Fruit fly (Drosophila melanogaster): ENCODE data around the gene Wdr82.

The Wdr82 gene

DNA sequence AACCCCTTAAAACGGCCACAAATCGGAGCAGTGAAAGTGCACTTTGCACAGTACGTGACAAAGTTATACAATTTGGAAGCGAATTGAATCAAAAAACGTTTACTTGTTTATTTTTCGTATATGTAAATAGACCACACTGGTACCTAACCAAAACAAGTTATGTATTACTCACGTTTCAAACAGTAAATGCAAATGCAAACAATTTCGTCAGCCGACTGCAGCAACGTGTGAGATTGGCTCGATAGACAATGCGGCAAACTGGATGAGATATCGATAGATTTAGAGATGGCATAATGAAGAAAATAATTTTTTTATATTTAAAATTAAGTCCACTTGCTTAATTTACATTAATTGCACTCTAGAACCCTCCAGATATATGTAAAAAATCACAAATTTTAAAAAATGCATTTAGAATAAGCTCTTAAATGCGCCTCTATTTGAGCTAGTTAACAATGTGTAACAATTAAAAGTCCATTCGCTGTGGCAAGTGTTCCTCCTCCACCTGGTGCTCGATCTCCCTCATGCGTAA is 7.3 kb downstream of the Wdr82 start, which contains the start of gene AlaRS (continued):
- TF ChIP-seq Met (GFP tag; optimal IDR thresholded peaks at IDR 0.05): peak; percentile 52
- peak; percentile 32 for TF ChIP-seq net (GFP tag; optimal IDR thresholded peaks at IDR 0.05)
- TF ChIP-seq CG6808 (GFP tag; optimal IDR thresholded peaks at IDR 0.05): peak; percentile 15
- TF ChIP-seq achi (GFP tag; optimal IDR thresholded peaks at IDR 0.05): peak; percentile 39
- peak; percentile 59 for TF ChIP-seq OdsH (GFP tag; optimal IDR thresholded peaks at IDR 0.05)
- peak; percentile 48 for TF ChIP-seq Hr4 (GFP tag; optimal IDR thresholded peaks at IDR 0.05)
- TF ChIP-seq esn (GFP tag; optimal IDR thresholded peaks at IDR 0.05): peak; percentile 63
- peak; percentile 71 for TF ChIP-seq vri (GFP tag; optimal IDR thresholded peaks at IDR 0.05)
- TF ChIP-seq lz (GFP tag; optimal IDR thresholded peaks at IDR 0.05): peak; percentile 38
- TF ChIP-seq CG4318 (GFP tag; optimal IDR thresholded peaks at IDR 0.05): no peak
- TF ChIP-seq CG16779 (tag; optimal IDR thresholded peaks at IDR 0.05): no peak
- TF ChIP-seq CG1621 (tag; optimal IDR thresholded peaks at IDR 0.05): no peak
- no peak for TF ChIP-seq CG11762 (GFP tag; optimal IDR thresholded peaks at IDR 0.05; ENCODE audit: insufficient read depth)
- TF ChIP-seq CG3032 (tag; optimal IDR thresholded peaks at IDR 0.05): peak; percentile 8
- TF ChIP-seq Eip78C (GFP tag): peak; percentile 79
- TF ChIP-seq Ets96B (tag; optimal IDR thresholded peaks at IDR 0.05): peak; percentile 1
- TF ChIP-seq salr (GFP tag; optimal IDR thresholded peaks at IDR 0.05): peak in 1 of 2 experiments; percentile 19
- TF ChIP-seq CG34406 (GFP tag; optimal IDR thresholded peaks at IDR 0.05): peak; percentile 29
- TF ChIP-seq fkh (GFP tag; optimal IDR thresholded peaks at IDR 0.05): peak; percentile 66

DNA sequence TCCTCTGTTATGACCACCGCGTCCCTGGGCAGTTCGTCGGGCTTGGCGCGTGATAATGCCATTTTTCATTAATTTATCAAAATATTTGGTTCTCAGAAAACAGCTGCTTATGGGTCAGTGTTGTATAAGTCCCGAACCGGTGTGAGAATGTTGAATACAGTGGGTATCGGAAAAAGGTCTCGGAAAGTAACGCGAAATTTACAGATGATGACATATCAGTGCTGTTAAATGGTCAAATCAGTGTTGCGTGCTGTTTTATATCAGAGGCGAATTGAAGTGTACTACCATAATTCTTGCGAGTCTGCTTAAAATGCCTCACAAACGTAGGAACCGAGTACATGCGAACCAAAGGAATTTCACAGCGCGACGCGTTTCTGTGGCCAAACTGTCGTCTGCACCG is 8.4 kb downstream of the Wdr82 start, which contains the start of the genes CG13392 and Rcd4:
Gene CG13392, minus strand, starts transcription at position 162 of the 400 bp plus-strand sequence.
Gene Rcd4, plus strand, starts transcription at position 216 of the 400 bp plus-strand sequence.
- TF ChIP-seq dsx (GFP tag; optimal IDR thresholded peaks at IDR 0.05; ENCODE audit: poor library complexity, severe bottlenecking) (peak; percentile 30), Smox (GFP tag; optimal IDR thresholded peaks at IDR 0.05) (peak; percentile 49), CG1621 (tag; optimal IDR thresholded peaks at IDR 0.05) (peak; percentile 70), OdsH (GFP tag; optimal IDR thresholded peaks at IDR 0.05) (peak; percentile 63), esn (GFP tag; optimal IDR thresholded peaks at IDR 0.05) (peak; percentile 77), ss (GFP tag; optimal IDR thresholded peaks at IDR 0.05) (peak in 1 of 2 experiments; percentile 26), Sox102F (GFP tag; optimal IDR thresholded peaks at IDR 0.05) (peak; percentile 65), lz (GFP tag; optimal IDR thresholded peaks at IDR 0.05) (peak; percentile 75), CG4318 (GFP tag; optimal IDR thresholded peaks at IDR 0.05) (no peak), CG34406 (GFP tag; optimal IDR thresholded peaks at IDR 0.05) (peak; percentile 14), Ets21C (GFP tag; optimal IDR thresholded peaks at IDR 0.05) (peak; percentile 42), CG31627 (GFP tag; optimal IDR thresholded peaks at IDR 0.05) (peak; percentile 80), CG6854 (GFP tag; optimal IDR thresholded peaks at IDR 0.05) (peak; percentile 36), CG11902 (GFP tag; optimal IDR thresholded peaks at IDR 0.05) (peak; percentile 39), fd85E (GFP tag; optimal IDR thresholded peaks at IDR 0.05) (peak; percentile 21), CG10669 (GFP tag; optimal IDR thresholded peaks at IDR 0.05) (peak; percentile 35), CG15336 (GFP tag; IDR thresholded peaks at IDR 0.05) (no peak), pdm3 (GFP tag; optimal IDR thresholded peaks at IDR 0.05) (peak; percentile 57), Hr38 (GFP tag; optimal IDR thresholded peaks at IDR 0.05) (no peak), CG6163 (GFP tag; IDR thresholded peaks at IDR 0.05) (peak; percentile 69; the same call in 2 of the 3 replicates), Hr4 (GFP tag; optimal IDR thresholded peaks at IDR 0.05) (peak; percentile 35), fd59A (GFP tag; optimal IDR thresholded peaks at IDR 0.05) (no peak), fkh (GFP tag; optimal IDR thresholded peaks at IDR 0.05) (no peak), CG7368 (GFP tag; optimal IDR thresholded peaks at IDR 0.05) (peak; percentile 59), CG32006 (GFP tag; optimal IDR thresholded peaks at IDR 0.05) (peak; percentile 41), cyc (GFP tag; optimal IDR thresholded peaks at IDR 0.05) (peak; percentile 77), svp (GFP tag) (peak; percentile 47), CG8632 (GFP tag; optimal IDR thresholded peaks at IDR 0.05) (peak; percentile 26), spab (GFP tag; optimal IDR thresholded peaks at IDR 0.05) (no peak), CG6792 (GFP tag; optimal IDR thresholded peaks at IDR 0.05) (peak; percentile 58), acj6 (GFP tag; optimal IDR thresholded peaks at IDR 0.05) (peak; percentile 60), Met (GFP tag; optimal IDR thresholded peaks at IDR 0.05) (peak; percentile 57), Eip78C (GFP tag) (peak; percentile 78), Sox14 (GFP tag; optimal IDR thresholded peaks at IDR 0.05) (peak; percentile 62), Eip75B (GFP tag; optimal IDR thresholded peaks at IDR 0.05) (peak; percentile 50), eg (GFP tag; IDR thresholded peaks at IDR 0.05) (peak; percentile 64), Ets96B (tag; optimal IDR thresholded peaks at IDR 0.05) (peak; percentile 12), salr (GFP tag; optimal IDR thresholded peaks at IDR 0.05) (peak; percentile 15 to 36), Sox15 (GFP tag; optimal IDR thresholded peaks at IDR 0.05) (no peak), CG10631 (GFP tag; optimal IDR thresholded peaks at IDR 0.05) (peak; percentile 62), CG9139 (GFP tag; optimal IDR thresholded peaks at IDR 0.05) (no peak)

All from whole organism, prepupa.